Worm (Caenorhabditis elegans) whole organism, young adult: ENCODE results near the gene srh-62.
A peak's percentile ranks its signal among the peaks of the same experiment; 100 is the strongest.

Source experiments
- B0261.1 ChIP-seq: sonication (generic microtip); optimal IDR thresholded peaks from 2 replicates; lab custom pipeline; 2016; ENCODE audit warnings: mild to moderate bottlenecking, missing genetic modification characterization, moderate library complexity, missing compliant biosample characterization
- B0336.3 ChIP-seq: fragments of 200-800 bp; sonication (Bioruptor generic); IDR thresholded peaks from 2 replicates; pipeline ENCODE4 v1.3.6; 2022; ENCODE audit warnings: missing genetic modification characterization, missing compliant biosample characterization
- C17E4.6 ChIP-seq: fragments of 200-800 bp; sonication (Bioruptor generic); IDR thresholded peaks from 2 replicates; pipeline ENCODE4 v1.3.6; 2022; ENCODE audit warnings: missing genetic modification reagents, missing genetic modification characterization, missing compliant biosample characterization
- D2030.7 ChIP-seq: fragments of 200-800 bp; sonication (Bioruptor generic); IDR thresholded peaks from 2 replicates; pipeline ENCODE4 v1.3.6; 2022; ENCODE audit warnings: missing genetic modification reagents, missing genetic modification characterization, missing compliant biosample characterization
- F22D6.2 ChIP-seq: sonication (generic microtip); optimal IDR thresholded peaks from 2 replicates; lab custom pipeline; 2016; ENCODE audit warnings: mild to moderate bottlenecking, missing genetic modification characterization, missing compliant biosample characterization
- F37B4.10 ChIP-seq: fragments of 200-800 bp; sonication (Bioruptor generic); IDR thresholded peaks from 2 replicates; pipeline ENCODE4 v1.3.6; 2022; ENCODE audit warnings: missing genetic modification characterization, missing compliant biosample characterization
- F52B5.7 ChIP-seq: sonication (generic microtip); optimal IDR thresholded peaks from 2 replicates; lab custom pipeline; 2016; ENCODE audit warnings: mild to moderate bottlenecking, missing genetic modification characterization, missing compliant biosample characterization
- T07F8.4 ChIP-seq: sonication (generic microtip); optimal IDR thresholded peaks from 2 replicates; lab custom pipeline; 2016; ENCODE audit warnings: mild to moderate bottlenecking, missing genetic modification characterization, moderate library complexity, missing compliant biosample characterization
- Y53F4B.3 ChIP-seq: fragments of 200-800 bp; sonication (Bioruptor generic); IDR thresholded peaks from 2 replicates; pipeline ENCODE4 v1.3.6; 2022; ENCODE audit warnings: missing genetic modification reagents, missing genetic modification characterization, missing compliant biosample characterization
- Y53G8AR.9 ChIP-seq: fragments of 200-800 bp; sonication (Bioruptor generic); conservative IDR thresholded peaks from 2 replicates; pipeline ENCODE4 v1.3.6; 2022; ENCODE audit warnings: missing genetic modification reagents, missing genetic modification characterization, missing compliant biosample characterization
- Y56A3A.18 ChIP-seq: fragments of 200-800 bp; sonication (Bioruptor generic); IDR thresholded peaks from 2 replicates; pipeline ENCODE4 v1.3.6; 2022; ENCODE audit warnings: missing genetic modification reagents, missing genetic modification characterization, missing compliant biosample characterization
- Y67H2A.10 ChIP-seq: fragments of 200-800 bp; sonication (Bioruptor generic); conservative IDR thresholded peaks from 2 replicates; pipeline ENCODE4 v1.3.6; 2022; ENCODE audit warnings: missing genetic modification reagents, missing genetic modification characterization, missing compliant biosample characterization
- Y95B8A.8 ChIP-seq: fragments of 200-800 bp; sonication (Bioruptor generic); IDR thresholded peaks from 2 replicates; pipeline ENCODE4 v1.3.6; 2022; ENCODE audit warnings: missing genetic modification reagents, missing genetic modification characterization, missing compliant biosample characterization
- aptf-2 ChIP-seq: fragments of 200-800 bp; sonication (Bioruptor generic); conservative IDR thresholded peaks from 2 replicates; pipeline ENCODE4 v1.3.6; 2022; ENCODE audit warnings: missing genetic modification reagents, missing genetic modification characterization, missing compliant biosample characterization
- attf-5 ChIP-seq: fragments of 200-800 bp; sonication (Bioruptor generic); optimal IDR thresholded peaks from 2 replicates; lab custom pipeline; 2018; ENCODE audit warnings: mild to moderate bottlenecking, missing genetic modification characterization, missing compliant biosample characterization
- attf-6 ChIP-seq: fragments of 200-800 bp; sonication (Bioruptor generic); IDR thresholded peaks from 2 replicates; pipeline ENCODE4 v1.3.6; 2022; ENCODE audit warnings: missing genetic modification reagents, missing genetic modification characterization, missing compliant biosample characterization
- ccch-3 ChIP-seq: fragments of 200-800 bp; sonication (Bioruptor generic); optimal IDR thresholded peaks from 2 replicates; lab custom pipeline; 2018; ENCODE audit warnings: mild to moderate bottlenecking, missing genetic modification characterization, missing compliant biosample characterization
- cebp-1 ChIP-seq, 2 experiments: fragments of 200-800 bp in 1 of 2; sonication (Bioruptor generic) in 1 of 2; sonication (generic microtip) in 1 of 2; IDR thresholded peaks in 1 of 2; optimal IDR thresholded peaks in 1 of 2; 2 replicates each; pipeline versions ENCODE4 v1.3.6 to Lab custom; 2017 to 2022; ENCODE audit warnings: missing compliant biosample characterization in 2 of 2, missing genetic modification characterization in 2 of 2, mild to moderate bottlenecking in 1 of 2, missing genetic modification reagents in 1 of 2, moderate library complexity in 1 of 2
- dox-1 ChIP-seq: fragments of 200-800 bp; sonication (Bioruptor generic); IDR thresholded peaks from 2 replicates; pipeline ENCODE4 v1.3.6; 2022; ENCODE audit warnings: missing genetic modification reagents, missing genetic modification characterization, missing compliant biosample characterization
- gei-17 ChIP-seq: fragments of 200-800 bp; sonication (Bioruptor generic); optimal IDR thresholded peaks from 2 replicates; lab custom pipeline; 2018; ENCODE audit warnings: mild to moderate bottlenecking, missing genetic modification characterization, missing compliant biosample characterization
- hlh-12 ChIP-seq: sonication (generic microtip); optimal IDR thresholded peaks from 2 replicates; lab custom pipeline; 2016; ENCODE audit warnings: missing genetic modification characterization, missing compliant biosample characterization
- let-526 ChIP-seq: fragments of 200-800 bp; sonication (Bioruptor generic); IDR thresholded peaks from 2 replicates; pipeline ENCODE4 v1.3.6; 2022; ENCODE audit warnings: missing genetic modification reagents, missing genetic modification characterization, missing compliant biosample characterization
- let-607 ChIP-seq, 2 experiments: fragments of 200-800 bp in 1 of 2; sonication (Bioruptor generic) in 1 of 2; sonication (generic microtip) in 1 of 2; optimal IDR thresholded peaks; 2 replicates each; lab custom pipeline; 2016 to 2018; ENCODE audit warnings: mild to moderate bottlenecking in 2 of 2, missing compliant biosample characterization in 2 of 2, missing genetic modification characterization in 2 of 2, moderate library complexity in 2 of 2, missing genotype in 1 of 2
- lin-40 ChIP-seq: sonication (generic microtip); optimal IDR thresholded peaks from 2 replicates; lab custom pipeline; 2016; ENCODE audit warnings: missing genetic modification characterization, mild to moderate bottlenecking, missing compliant biosample characterization, missing genotype, missing genetic modification reagents
- lsl-1 ChIP-seq: fragments of 200-800 bp; sonication (Bioruptor generic); optimal IDR thresholded peaks from 2 replicates; lab custom pipeline; 2018; ENCODE audit warnings: mild to moderate bottlenecking, missing genetic modification characterization, moderate library complexity, missing compliant biosample characterization
- mcd-1 ChIP-seq: fragments of 200-800 bp; sonication (Bioruptor generic); IDR thresholded peaks from 2 replicates; pipeline ENCODE4 v1.3.6; 2022; ENCODE audit warnings: missing genetic modification reagents, missing genetic modification characterization, missing compliant biosample characterization
- mxl-1 ChIP-seq: sonication (generic microtip); optimal IDR thresholded peaks from 2 replicates; lab custom pipeline; 2016; ENCODE audit warnings: missing genetic modification characterization, missing compliant biosample characterization
- nhr-120 ChIP-seq: fragments of 200-800 bp; sonication (Bioruptor generic); IDR thresholded peaks from 2 replicates; pipeline ENCODE4 v1.3.6; 2022; ENCODE audit warnings: missing genetic modification characterization, missing compliant biosample characterization
- nhr-80 ChIP-seq: sonication (generic microtip); optimal IDR thresholded peaks from 2 replicates; lab custom pipeline; 2016; ENCODE audit warnings: missing genetic modification characterization, missing compliant biosample characterization
- nhr-90 ChIP-seq: sonication (generic microtip); optimal IDR thresholded peaks from 2 replicates; lab custom pipeline; 2016; ENCODE audit warnings: missing genotype, mild to moderate bottlenecking, missing genetic modification characterization, missing compliant biosample characterization
- pha-4 ChIP-seq: fragments of 150-350 bp; sonication (generic microtip); optimal IDR thresholded peaks from 2 replicates; lab custom pipeline; 2014; ENCODE audit warnings: missing biosample characterization, missing genetic modification reagents, missing genetic modification characterization
- repo-1 ChIP-seq: sonication (generic microtip); optimal IDR thresholded peaks from 2 replicates; lab custom pipeline; 2017; ENCODE audit warnings: mild to moderate bottlenecking, missing genetic modification characterization, missing compliant biosample characterization
- rpc-1 ChIP-seq, 2 experiments: fragments of 150-350 bp in 1 of 2; sonication (generic microtip) in 1 of 2; optimal IDR thresholded peaks; 2 replicates each; lab custom pipeline; 2014 to 2018; ENCODE audit warnings: missing biosample characterization in 1 of 2, missing genetic modification characterization in 1 of 2, missing genetic modification reagents in 1 of 2, missing genotype in 1 of 2
- snpc-4 ChIP-seq, 5 experiments: fragments of 150-350 bp in 1 of 5; sonication (generic microtip) in 4 of 5; optimal IDR thresholded peaks; 2 replicates each; lab custom pipeline; 2014 to 2018; ENCODE audit warnings: missing genetic modification characterization in 5 of 5, missing biosample characterization in 3 of 5, antibody characterized with exemption in 2 of 5, mild to moderate bottlenecking in 2 of 5, missing compliant biosample characterization in 2 of 5, missing genotype in 2 of 5, moderate library complexity in 2 of 5, missing genetic modification reagents in 1 of 5
- somi-1 ChIP-seq: fragments of 200-800 bp; sonication (Bioruptor generic); optimal IDR thresholded peaks from 2 replicates; lab custom pipeline; 2018; ENCODE audit warnings: mild to moderate bottlenecking, missing genetic modification characterization, missing compliant biosample characterization
- xnd-1 ChIP-seq: sonication (generic microtip); optimal IDR thresholded peaks from 2 replicates; lab custom pipeline; 2016; ENCODE audit warnings: missing genotype, missing genetic modification reagents, missing genetic modification characterization, missing compliant biosample characterization
- zfh-2 ChIP-seq: fragments of 200-800 bp; sonication (Bioruptor generic); conservative IDR thresholded peaks from 2 replicates; pipeline ENCODE4 v1.3.6; 2022; ENCODE audit warnings: missing genetic modification reagents, missing genetic modification characterization, missing compliant biosample characterization
- ztf-25 ChIP-seq: fragments of 200-800 bp; sonication (Bioruptor generic); IDR thresholded peaks from 2 replicates; pipeline ENCODE4 v1.3.6; 2022; ENCODE audit warnings: missing genetic modification reagents, missing genetic modification characterization, missing compliant biosample characterization
- ztf-26 ChIP-seq: sonication (generic microtip); optimal IDR thresholded peaks from 2 replicates; lab custom pipeline; 2017; ENCODE audit warnings: missing genetic modification characterization, missing compliant biosample characterization
- ztf-28 ChIP-seq: fragments of 200-800 bp; sonication (Bioruptor generic); IDR thresholded peaks from 2 replicates; pipeline ENCODE4 v1.3.6; 2022; ENCODE audit warnings: missing genetic modification reagents, missing genetic modification characterization, missing compliant biosample characterization
- ztf-3 ChIP-seq: fragments of 200-800 bp; sonication (Bioruptor generic); optimal IDR thresholded peaks from 2 replicates; lab custom pipeline; 2018; ENCODE audit warnings: mild to moderate bottlenecking, missing genetic modification characterization, missing compliant biosample characterization

Gene srh-62

DNA sequence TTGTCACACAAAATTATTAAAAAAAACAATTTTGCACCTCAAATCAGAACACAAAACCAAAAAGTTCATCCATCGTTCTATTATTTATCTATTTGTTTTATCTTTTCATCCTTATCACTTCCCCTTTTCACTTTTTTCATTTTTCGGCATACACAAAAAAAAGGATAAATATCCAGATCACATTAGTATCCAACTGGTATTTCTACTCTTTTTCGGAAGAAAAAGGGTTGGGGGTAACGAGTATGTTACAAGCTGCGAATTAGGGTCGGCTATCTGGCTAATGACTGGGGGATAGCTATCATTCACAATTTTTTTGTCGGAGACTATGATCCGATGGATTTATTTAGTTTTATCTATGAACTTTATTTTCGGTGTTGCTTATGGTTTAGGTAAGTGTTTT lies 32.9 kb downstream of the srh-62 start, which contains the start of gene mltn-7:
Gene mltn-7 (plus strand): TSS at position 301 of the 400 bp plus-strand sequence.
- TF ChIP-seq B0336.3 (no peak), gei-17 (GFP tag; lab: Kevin White, UChicago) (no peak), aptf-2 (GFP tag; lab: Robert Waterston, UW) (no peak), F52B5.7 (tag; lab: Kevin White, UChicago) (no peak), xnd-1 (tag; lab: Kevin White, UChicago) (no peak), let-607 (tag; optimal IDR thresholded peaks at IDR 0.05; lab: Kevin White, UChicago) (no peak), ztf-28 (GFP tag; lab: Robert Waterston, UW) (no peak), F22D6.2 (tag; lab: Kevin White, UChicago) (no peak), hlh-12 (tag; lab: Kevin White, UChicago) (no peak), Y67H2A.10 (GFP tag; lab: Robert Waterston, UW) (no peak), T07F8.4 (no peak), let-526 (GFP tag; lab: Robert Waterston, UW) (no peak), Y95B8A.8 (GFP tag; lab: Robert Waterston, UW) (no peak), snpc-4 (GFP tag; optimal IDR thresholded peaks at IDR 0.05; lab: Kevin White, UChicago) (no peak), snpc-4 (tag; optimal IDR thresholded peaks at IDR 0.05; lab: Kevin White, UChicago) (no peak), nhr-80 (tag; lab: Kevin White, UChicago) (no peak)
- TF ChIP-seq, all 124 proteins: peak for 0

- TF ChIP-seq Y53F4B.3 (GFP tag; lab: Robert Waterston, UW) (no peak), Y56A3A.18 (GFP tag; lab: Robert Waterston, UW) (no peak), C17E4.6 (no peak), B0261.1 (tag; lab: Kevin White, UChicago) (no peak), F52B5.7 (tag; lab: Kevin White, UChicago) (no peak), ztf-25 (GFP tag; lab: Robert Waterston, UW) (no peak), mxl-1 (tag; lab: Kevin White, UChicago) (no peak), T07F8.4 (no peak), cebp-1 (GFP tag; IDR thresholded peaks at IDR 0.05; lab: Robert Waterston, UW) (no peak), cebp-1 (tag; optimal IDR thresholded peaks at IDR 0.05; lab: Kevin White, UChicago) (no peak), F37B4.10 (no peak), dox-1 (GFP tag; lab: Robert Waterston, UW) (no peak), pha-4 (tag; lab: Kevin White, UChicago) (no peak), Y53G8AR.9 (GFP tag; lab: Robert Waterston, UW) (no peak), attf-5 (GFP tag; lab: Kevin White, UChicago) (no peak)
Measured at ce11 chrV:364650-365049, 38.3 kb downstream of the srh-62 start, which contains the start of gene mltn-6. Gene mltn-6 (plus strand): TSS chrV:364950.

DNA sequence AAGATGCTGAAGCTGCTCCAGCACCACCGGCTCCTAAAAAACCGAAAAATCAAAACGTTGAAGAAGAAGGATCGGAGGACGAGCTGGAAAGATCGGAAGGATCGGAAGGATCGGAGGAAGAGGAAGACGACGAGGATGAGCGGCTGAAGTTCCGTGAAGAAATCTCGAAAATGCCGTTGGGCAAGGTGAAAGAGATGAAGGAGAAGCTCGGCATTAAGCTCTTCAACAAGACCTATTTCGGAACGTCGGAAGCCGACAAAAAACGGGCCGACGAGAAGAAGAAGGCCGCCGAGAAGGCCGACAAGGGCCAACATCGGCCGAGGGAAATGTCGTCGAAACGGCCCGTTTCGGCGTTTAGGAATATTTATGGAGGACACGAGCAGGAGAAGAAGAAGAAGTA lies 41.6 kb downstream of the srh-62 start:
- TF ChIP-seq zfh-2 (GFP tag; lab: Robert Waterston, UW) = peak; percentile 41; the same call in 1 of the 2 replicates
- TF ChIP-seq rpc-1 (optimal IDR thresholded peaks at IDR 0.05; lab: Kevin White, UChicago) = no peak
- TF ChIP-seq rpc-1 (tag; optimal IDR thresholded peaks at IDR 0.05; lab: Kevin White, UChicago) = no peak

ce11 chrV:360068-360467 lies 42.9 kb downstream of the srh-62 start:
- TF ChIP-seq let-526 (GFP tag; lab: Robert Waterston, UW) (no peak), nhr-120 (GFP tag; lab: Robert Waterston, UW) (no peak), dox-1 (GFP tag; lab: Robert Waterston, UW) (no peak), nhr-90 (tag; lab: Kevin White, UChicago) (no peak), lsl-1 (GFP tag; lab: Kevin White, UChicago) (no peak), Y56A3A.18 (GFP tag; lab: Robert Waterston, UW) (no peak), mcd-1 (GFP tag; lab: Robert Waterston, UW) (no peak), ztf-26 (tag; lab: Kevin White, UChicago) (no peak), D2030.7 (GFP tag; lab: Robert Waterston, UW) (no peak), lin-40 (no peak), somi-1 (no peak), attf-6 (GFP tag; lab: Robert Waterston, UW) (no peak), repo-1 (tag; lab: Kevin White, UChicago) (no peak), ztf-3 (no peak), ccch-3 (GFP tag; lab: Kevin White, UChicago) (no peak), nhr-80 (tag; lab: Kevin White, UChicago) (no peak)
